Worm (Caenorhabditis elegans) whole organism, L2 larva: ENCODE results near the gene eif-3.G.

Experiments
- alr-1 ChIP-seq: fragments of 150-350 bp; optimal IDR thresholded peaks from 2 replicates; lab custom pipeline; 2014; ENCODE audit warnings: missing biosample characterization, missing genetic modification characterization
- elt-3 ChIP-seq: sonication (generic microtip); optimal IDR thresholded peaks from 2 replicates; lab custom pipeline; 2017; ENCODE audit warnings: missing biosample characterization, missing genetic modification characterization
- gmeb-1 ChIP-seq: fragments of 150-350 bp; optimal IDR thresholded peaks from 2 replicates; lab custom pipeline; 2014; ENCODE audit warnings: missing biosample characterization, missing genetic modification characterization
- nhr-237 ChIP-seq: fragments of 150-350 bp; optimal IDR thresholded peaks from 2 replicates; lab custom pipeline; 2014; ENCODE audit warnings: missing biosample characterization, missing genetic modification characterization
- unc-62 ChIP-seq: fragments of 150-350 bp; optimal IDR thresholded peaks from 2 replicates; lab custom pipeline; 2014; ENCODE audit warnings: missing biosample characterization, missing genetic modification reagents, missing genetic modification characterization

- TF ChIP-seq nhr-237 (tag; lab: Kevin White, UChicago) (no peak), gmeb-1 (no peak), unc-62 (GFP tag; lab: Kevin White, UChicago) (no peak), alr-1 (tag; lab: Kevin White, UChicago) (no peak), elt-3 (tag; lab: Kevin White, UChicago) (no peak)
Measured at ce11 chrII:8404748-8405147, 37.8 kb upstream of the eif-3.G start, which contains the start of gene skpo-1.
